Fruit fly (Drosophila melanogaster) whole organism, prepupa: ENCODE results near the gene Ns4.

Experiments
- Blimp-1 ChIP-seq: fragments of 200-800 bp; sonication (Bioruptor generic); optimal IDR thresholded peaks from 3 replicates; lab custom pipeline; 2017; ENCODE audit warnings: missing biosample characterization, missing genetic modification characterization, mild to moderate bottlenecking, moderate library complexity, missing genetic modification reagents
- CG15336 ChIP-seq: fragments of 200-800 bp; sonication (Bioruptor generic); IDR thresholded peaks from 2 replicates; pipeline ENCODE4 v1.3.6; 2022; ENCODE audit warnings: missing biosample characterization, missing genetic modification characterization
- CG1621 ChIP-seq: fragments of 200-800 bp; sonication (Bioruptor generic); optimal IDR thresholded peaks from 3 replicates; lab custom pipeline; 2018; ENCODE audit warnings: missing biosample characterization, mild to moderate bottlenecking, missing genetic modification characterization
- CG16779 ChIP-seq: fragments of 200-800 bp; sonication (Bioruptor generic); optimal IDR thresholded peaks from 3 replicates; lab custom pipeline; 2017; ENCODE audit warnings: missing biosample characterization, mild to moderate bottlenecking, missing genetic modification characterization
- CG31627 ChIP-seq: fragments of 200-800 bp; sonication (Bioruptor generic); optimal IDR thresholded peaks from 3 replicates; lab custom pipeline; 2016; ENCODE audit warnings: missing biosample characterization, missing genetic modification characterization
- Eip93F ChIP-seq: fragments of 200-800 bp; sonication (Bioruptor generic); optimal IDR thresholded peaks from 2 replicates; lab custom pipeline; 2016; ENCODE audit warnings: missing biosample characterization, mild to moderate bottlenecking, missing genetic modification characterization
- Ets96B ChIP-seq: fragments of 200-800 bp; optimal IDR thresholded peaks from 2 replicates; lab custom pipeline; 2019; ENCODE audit warnings: missing biosample characterization, mild to moderate bottlenecking, missing genetic modification characterization, moderate library complexity

DNA sequence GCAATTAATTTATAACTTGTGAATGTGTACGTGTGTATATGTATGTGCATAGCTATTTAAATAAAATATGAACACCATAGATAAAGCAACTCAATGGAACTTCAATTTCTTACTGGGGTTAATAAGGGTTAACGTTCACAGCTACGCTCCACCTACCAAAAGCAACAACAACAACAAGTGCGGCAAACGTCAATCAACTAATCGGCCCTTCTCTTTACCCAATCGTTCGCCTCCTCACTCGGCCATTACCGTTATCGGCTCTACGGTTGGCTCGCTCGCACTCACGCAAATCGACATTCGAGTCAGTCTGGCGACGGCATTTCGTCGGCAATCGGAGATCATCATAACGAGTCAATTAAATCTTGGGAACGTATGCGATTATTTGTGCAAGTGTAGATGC, 30.8 kb downstream of the Ns4 start:
- TF ChIP-seq Ets96B (tag; lab: Kevin White, UChicago) (no peak), CG31627 (GFP tag; lab: Kevin White, UChicago) (no peak), Eip93F (GFP tag; lab: Kevin White, UChicago) (no peak), CG16779 (tag; lab: Kevin White, UChicago) (no peak), CG1621 (tag; lab: Kevin White, UChicago) (no peak), Blimp-1 (GFP tag; lab: Kevin White, UChicago) (no peak), CG15336 (GFP tag; lab: Robert Waterston, UW) (no peak)
